Worm (Caenorhabditis elegans) whole organism, young adult: ENCODE results near the gene W03H9.1.

Experiments
- B0019.2 ChIP-seq: fragments of 200-800 bp; sonication (Bioruptor generic); conservative IDR thresholded peaks from 2 replicates; pipeline ENCODE4 v1.3.6; 2022; ENCODE audit warnings: missing genetic modification reagents, missing genetic modification characterization, missing compliant biosample characterization
- B0261.1 ChIP-seq: sonication (generic microtip); optimal IDR thresholded peaks from 2 replicates; lab custom pipeline; 2016; ENCODE audit warnings: mild to moderate bottlenecking, missing genetic modification characterization, moderate library complexity, missing compliant biosample characterization
- D2030.7 ChIP-seq: fragments of 200-800 bp; sonication (Bioruptor generic); IDR thresholded peaks from 2 replicates; pipeline ENCODE4 v1.3.6; 2022; ENCODE audit warnings: missing genetic modification reagents, missing genetic modification characterization, missing compliant biosample characterization
- F10E7.11 ChIP-seq: sonication (generic microtip); optimal IDR thresholded peaks from 2 replicates; lab custom pipeline; 2017; ENCODE audit warnings: mild to moderate bottlenecking, missing genetic modification characterization, moderate library complexity, missing compliant biosample characterization
- F39B2.1 ChIP-seq: fragments of 200-800 bp; sonication (Bioruptor generic); IDR thresholded peaks from 2 replicates; pipeline ENCODE4 v1.3.6; 2022; ENCODE audit warnings: missing genetic modification reagents, missing genetic modification characterization, missing compliant biosample characterization
- F49E8.2 ChIP-seq: sonication (generic microtip); optimal IDR thresholded peaks from 3 replicates; lab custom pipeline; 2017; ENCODE audit warnings: missing genetic modification characterization, mild to moderate bottlenecking, missing compliant biosample characterization, antibody characterized with exemption, moderate library complexity; ENCODE audit not compliant: insufficient read depth
- F57A8.1 ChIP-seq: fragments of 200-800 bp; sonication (Bioruptor generic); optimal IDR thresholded peaks from 2 replicates; lab custom pipeline; 2018; ENCODE audit warnings: mild to moderate bottlenecking, missing genetic modification characterization, moderate library complexity, missing compliant biosample characterization
- K11D2.4 ChIP-seq: fragments of 200-800 bp; sonication (Bioruptor generic); IDR thresholded peaks from 2 replicates; pipeline ENCODE4 v1.3.6; 2022; ENCODE audit warnings: missing genetic modification reagents, missing genetic modification characterization, missing compliant biosample characterization
- K12H6.12 ChIP-seq: fragments of 200-800 bp; sonication (Bioruptor generic); optimal IDR thresholded peaks from 2 replicates; lab custom pipeline; 2018; ENCODE audit warnings: mild to moderate bottlenecking, missing genetic modification characterization, missing compliant biosample characterization
- T26A5.8 ChIP-seq: sonication (generic microtip); optimal IDR thresholded peaks from 2 replicates; lab custom pipeline; 2016; ENCODE audit warnings: missing genetic modification characterization, missing compliant biosample characterization
- Y53F4B.3 ChIP-seq: fragments of 200-800 bp; sonication (Bioruptor generic); IDR thresholded peaks from 2 replicates; pipeline ENCODE4 v1.3.6; 2022; ENCODE audit warnings: missing genetic modification reagents, missing genetic modification characterization, missing compliant biosample characterization
- ZK185.1 ChIP-seq: sonication (generic microtip); optimal IDR thresholded peaks from 2 replicates; lab custom pipeline; 2016; ENCODE audit warnings: mild to moderate bottlenecking, missing genetic modification characterization, missing compliant biosample characterization; ENCODE audit not compliant: poor library complexity, severe bottlenecking
- akir-1 ChIP-seq: fragments of 200-800 bp; sonication (Bioruptor generic); optimal IDR thresholded peaks from 2 replicates; lab custom pipeline; 2018; ENCODE audit warnings: mild to moderate bottlenecking, missing genetic modification characterization, moderate library complexity, missing compliant biosample characterization
- ama-1 ChIP-seq, 3 experiments: fragments of 150-350 bp in 1 of 3; sonication (generic microtip) in 2 of 3; optimal IDR thresholded peaks; 2 replicates each; lab custom pipeline; 2014 to 2018; ENCODE audit warnings: missing biosample characterization in 2 of 3, missing genetic modification characterization in 2 of 3, missing genetic modification reagents in 2 of 3
- attf-3 ChIP-seq: fragments of 200-800 bp; sonication (Bioruptor generic); conservative IDR thresholded peaks from 2 replicates; pipeline ENCODE4 v1.3.6; 2022; ENCODE audit warnings: missing genetic modification reagents, missing genetic modification characterization, missing compliant biosample characterization
- ccch-3 ChIP-seq: fragments of 200-800 bp; sonication (Bioruptor generic); optimal IDR thresholded peaks from 2 replicates; lab custom pipeline; 2018; ENCODE audit warnings: mild to moderate bottlenecking, missing genetic modification characterization, missing compliant biosample characterization
- cebp-2 ChIP-seq: fragments of 200-800 bp; sonication (Bioruptor generic); IDR thresholded peaks from 2 replicates; pipeline ENCODE4 v1.3.6; 2022; ENCODE audit warnings: missing genetic modification characterization, missing compliant biosample characterization
- ceh-58 ChIP-seq: fragments of 200-800 bp; sonication (Bioruptor generic); IDR thresholded peaks from 2 replicates; pipeline ENCODE4 v1.3.6; 2022; ENCODE audit warnings: missing genetic modification characterization, missing compliant biosample characterization
- die-1 ChIP-seq: sonication (generic microtip); optimal IDR thresholded peaks from 2 replicates; lab custom pipeline; 2016; ENCODE audit warnings: missing genotype, mild to moderate bottlenecking, missing genetic modification characterization, missing compliant biosample characterization
- dox-1 ChIP-seq: fragments of 200-800 bp; sonication (Bioruptor generic); IDR thresholded peaks from 2 replicates; pipeline ENCODE4 v1.3.6; 2022; ENCODE audit warnings: missing genetic modification reagents, missing genetic modification characterization, missing compliant biosample characterization
- dpl-1 ChIP-seq: fragments of 150-350 bp; optimal IDR thresholded peaks from 2 replicates; lab custom pipeline; 2014; ENCODE audit warnings: missing biosample characterization, missing genetic modification reagents, missing genetic modification characterization
- efl-1 ChIP-seq: fragments of 150-350 bp; optimal IDR thresholded peaks from 2 replicates; lab custom pipeline; 2014; ENCODE audit warnings: missing biosample characterization, missing genetic modification reagents, missing genetic modification characterization
- egl-18 ChIP-seq: fragments of 200-800 bp; sonication (Bioruptor generic); IDR thresholded peaks from 2 replicates; pipeline ENCODE4 v1.3.6; 2022; ENCODE audit warnings: missing genetic modification reagents, missing genetic modification characterization, missing compliant biosample characterization
- egl-44 ChIP-seq: fragments of 200-800 bp; sonication (Bioruptor generic); IDR thresholded peaks from 2 replicates; pipeline ENCODE4 v1.3.6; 2022; ENCODE audit warnings: missing genetic modification reagents, missing genetic modification characterization, missing compliant biosample characterization
- egrh-3 ChIP-seq: fragments of 200-800 bp; sonication (Bioruptor generic); IDR thresholded peaks from 2 replicates; pipeline ENCODE4 v1.3.6; 2022; ENCODE audit warnings: missing genetic modification reagents, missing genetic modification characterization, missing compliant biosample characterization
- ekl-4 ChIP-seq: fragments of 200-800 bp; sonication (Bioruptor generic); IDR thresholded peaks from 2 replicates; pipeline ENCODE4 v1.3.6; 2022; ENCODE audit warnings: missing genetic modification reagents, missing genetic modification characterization, missing compliant biosample characterization
- him-1 ChIP-seq: sonication (generic microtip); optimal IDR thresholded peaks from 2 replicates; lab custom pipeline; 2016; ENCODE audit warnings: missing genotype, missing genetic modification reagents, missing genetic modification characterization, missing compliant biosample characterization
- hlh-12 ChIP-seq: sonication (generic microtip); optimal IDR thresholded peaks from 2 replicates; lab custom pipeline; 2016; ENCODE audit warnings: missing genetic modification characterization, missing compliant biosample characterization
- hmg-1.2 ChIP-seq: fragments of 200-800 bp; sonication (Bioruptor generic); IDR thresholded peaks from 2 replicates; pipeline ENCODE4 v1.3.6; 2022; ENCODE audit warnings: missing genetic modification reagents, missing genetic modification characterization, missing compliant biosample characterization
- hsf-1 ChIP-seq: fragments of 200-800 bp; sonication (Bioruptor generic); IDR thresholded peaks from 2 replicates; pipeline ENCODE4 v1.3.6; 2022; ENCODE audit warnings: missing genetic modification reagents, missing genetic modification characterization, missing compliant biosample characterization
- let-526 ChIP-seq: fragments of 200-800 bp; sonication (Bioruptor generic); IDR thresholded peaks from 2 replicates; pipeline ENCODE4 v1.3.6; 2022; ENCODE audit warnings: missing genetic modification reagents, missing genetic modification characterization, missing compliant biosample characterization
- lin-54 ChIP-seq: fragments of 200-800 bp; sonication (Bioruptor generic); optimal IDR thresholded peaks from 2 replicates; lab custom pipeline; 2018; ENCODE audit warnings: mild to moderate bottlenecking, missing genetic modification characterization, missing compliant biosample characterization
- lir-1 ChIP-seq: fragments of 200-800 bp; sonication (Bioruptor generic); conservative IDR thresholded peaks from 2 replicates; pipeline ENCODE4 v1.3.6; 2022; ENCODE audit warnings: missing genetic modification reagents, missing genetic modification characterization, missing compliant biosample characterization
- lsy-27 ChIP-seq: sonication (generic microtip); optimal IDR thresholded peaks from 2 replicates; lab custom pipeline; 2017; ENCODE audit warnings: missing genetic modification characterization, mild to moderate bottlenecking, missing compliant biosample characterization, antibody characterized with exemption, missing genotype, borderline replicate concordance; ENCODE audit not compliant: insufficient read depth
- madf-10 ChIP-seq: sonication (generic microtip); optimal IDR thresholded peaks from 2 replicates; lab custom pipeline; 2016; ENCODE audit warnings: mild to moderate bottlenecking, missing genetic modification characterization, missing compliant biosample characterization
- madf-3 ChIP-seq: fragments of 200-800 bp; sonication (Bioruptor generic); IDR thresholded peaks from 2 replicates; pipeline ENCODE4 v1.3.6; 2022; ENCODE audit warnings: missing genetic modification reagents, missing genetic modification characterization, missing compliant biosample characterization
- mel-28 ChIP-seq: sonication (generic microtip); optimal IDR thresholded peaks from 2 replicates; lab custom pipeline; 2016; ENCODE audit warnings: borderline replicate concordance, mild to moderate bottlenecking, missing genetic modification characterization, missing compliant biosample characterization
- mxl-1 ChIP-seq: sonication (generic microtip); optimal IDR thresholded peaks from 2 replicates; lab custom pipeline; 2016; ENCODE audit warnings: missing genetic modification characterization, missing compliant biosample characterization
- nfyb-1 ChIP-seq: fragments of 200-800 bp; sonication (Bioruptor generic); IDR thresholded peaks from 2 replicates; pipeline ENCODE4 v1.3.6; 2022; ENCODE audit warnings: missing genetic modification reagents, missing genetic modification characterization, missing compliant biosample characterization
- nhr-179 ChIP-seq: sonication (generic microtip); optimal IDR thresholded peaks from 2 replicates; lab custom pipeline; 2016; ENCODE audit warnings: mild to moderate bottlenecking, missing genetic modification characterization, missing compliant biosample characterization
- nhr-80 ChIP-seq: sonication (generic microtip); optimal IDR thresholded peaks from 2 replicates; lab custom pipeline; 2016; ENCODE audit warnings: missing genetic modification characterization, missing compliant biosample characterization
- nhr-90 ChIP-seq: sonication (generic microtip); optimal IDR thresholded peaks from 2 replicates; lab custom pipeline; 2016; ENCODE audit warnings: missing genotype, mild to moderate bottlenecking, missing genetic modification characterization, missing compliant biosample characterization
- unc-130 ChIP-seq: sonication (generic microtip); optimal IDR thresholded peaks from 2 replicates; lab custom pipeline; 2016; ENCODE audit warnings: missing genetic modification reagents, missing genetic modification characterization, missing compliant biosample characterization
- unc-62 ChIP-seq: fragments of 150-350 bp; optimal IDR thresholded peaks from 2 replicates; lab custom pipeline; 2014; ENCODE audit warnings: missing biosample characterization, missing genetic modification reagents, missing genetic modification characterization
- zfh-2 ChIP-seq: fragments of 200-800 bp; sonication (Bioruptor generic); conservative IDR thresholded peaks from 2 replicates; pipeline ENCODE4 v1.3.6; 2022; ENCODE audit warnings: missing genetic modification reagents, missing genetic modification characterization, missing compliant biosample characterization
- ztf-25 ChIP-seq: fragments of 200-800 bp; sonication (Bioruptor generic); IDR thresholded peaks from 2 replicates; pipeline ENCODE4 v1.3.6; 2022; ENCODE audit warnings: missing genetic modification reagents, missing genetic modification characterization, missing compliant biosample characterization
- ztf-28 ChIP-seq: fragments of 200-800 bp; sonication (Bioruptor generic); IDR thresholded peaks from 2 replicates; pipeline ENCODE4 v1.3.6; 2022; ENCODE audit warnings: missing genetic modification reagents, missing genetic modification characterization, missing compliant biosample characterization

Gene W03H9.1

ce11 chrII:14154357-14154756 lies 4.4 kb upstream of the W03H9.1 start, which contains the start of gene Y48B6A.1 (continued):
- no peak for TF ChIP-seq hlh-12 (tag; lab: Kevin White, UChicago)
- TF ChIP-seq nhr-179: no peak
- peak; percentile 93 for TF ChIP-seq unc-130 (GFP tag; lab: Kevin White, UChicago)
- no peak for TF ChIP-seq unc-62
- no peak for TF ChIP-seq mel-28 (tag; lab: Kevin White, UChicago)
- TF ChIP-seq mxl-1 (tag; lab: Kevin White, UChicago): no peak
- peak; percentile 52 for TF ChIP-seq him-1 (tag; lab: Kevin White, UChicago)
- TF ChIP-seq lin-54 (GFP tag; lab: Kevin White, UChicago): peak; percentile 87
- TF ChIP-seq T26A5.8 (tag; lab: Kevin White, UChicago): no peak
- TF ChIP-seq ccch-3 (GFP tag; lab: Kevin White, UChicago): peak; percentile 80
- TF ChIP-seq F57A8.1: peak; percentile 36
- peak; percentile 89 for TF ChIP-seq ekl-4
- peak; percentile 65 for TF ChIP-seq efl-1 (GFP tag; lab: Kevin White, UChicago)
- TF ChIP-seq B0261.1 (tag; lab: Kevin White, UChicago): peak; percentile 16
- TF ChIP-seq ama-1 (optimal IDR thresholded peaks at IDR 0.05; lab: Kevin White, UChicago): no peak
- TF ChIP-seq ama-1 (GFP tag; optimal IDR thresholded peaks at IDR 0.05; lab: Kevin White, UChicago): no peak
- peak; percentile 2 for TF ChIP-seq die-1 (tag; lab: Kevin White, UChicago)
- peak; percentile 49; the same call in 1 of the 2 replicates for TF ChIP-seq hsf-1
- peak; percentile 92 for TF ChIP-seq F49E8.2 (tag; lab: Kevin White, UChicago)
- TF ChIP-seq F10E7.11: no peak
- TF ChIP-seq F39B2.1 (GFP tag; lab: Robert Waterston, UW): no peak
- no peak for TF ChIP-seq lsy-27
- peak; percentile 81 for TF ChIP-seq lir-1 (GFP tag; lab: Robert Waterston, UW)
- TF ChIP-seq dpl-1 (GFP tag; lab: Kevin White, UChicago): peak; percentile 65
- no peak for TF ChIP-seq ceh-58 (GFP tag; lab: Robert Waterston, UW)
- no peak for TF ChIP-seq egl-18 (GFP tag; lab: Robert Waterston, UW)
- TF ChIP-seq cebp-2 (GFP tag; lab: Robert Waterston, UW): no peak
- TF ChIP-seq K11D2.4 (GFP tag; lab: Robert Waterston, UW): peak; percentile 86
- peak; percentile 96 for TF ChIP-seq ztf-28
- TF ChIP-seq nhr-90: no peak
- 0 out of 2 replicates have a peak, but pooled peaks have one; percentile 40 for TF ChIP-seq nfyb-1 (GFP tag; lab: Robert Waterston, UW)

- TF ChIP-seq ZK185.1 (tag; lab: Kevin White, UChicago) (no peak), egrh-3 (peak; percentile 62; the same call in 1 of the 2 replicates), zfh-2 (GFP tag; lab: Robert Waterston, UW) (peak; percentile 80), T26A5.8 (tag; lab: Kevin White, UChicago) (no peak)
Observed at ce11 chrII:14152274-14152673, 2.3 kb upstream of the W03H9.1 start.

DNA sequence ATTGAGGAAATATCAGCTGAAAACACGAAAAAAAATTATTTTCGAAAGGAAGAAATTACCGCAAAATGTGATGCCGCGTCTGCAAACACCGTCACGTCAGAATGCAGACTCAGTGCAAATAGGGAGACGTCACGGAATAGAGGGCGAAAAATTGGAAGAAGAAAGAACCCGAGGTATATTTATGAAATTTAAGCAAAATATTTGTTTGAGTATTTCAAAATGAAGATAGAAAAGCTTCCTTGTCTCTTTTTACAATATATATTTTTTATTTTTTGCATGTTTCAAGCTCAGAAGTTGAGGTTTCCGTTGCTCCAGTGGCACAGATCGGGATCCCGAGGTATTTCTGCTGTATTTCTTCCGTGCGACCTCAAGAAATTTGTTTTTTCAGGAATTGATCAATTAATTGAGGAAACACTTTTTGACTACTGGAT lies 6.1 kb downstream of the W03H9.1 start, which contains the start of gene W03H9.2:
TSS of gene W03H9.2 (minus strand) at position 32 of the 431 bp plus-strand sequence.
- TF ChIP-seq D2030.7 (GFP tag; lab: Robert Waterston, UW): no peak
- TF ChIP-seq hsf-1: no peak
- TF ChIP-seq ztf-25 (GFP tag; lab: Robert Waterston, UW): no peak
- peak; percentile 67 for TF ChIP-seq madf-10 (tag; lab: Kevin White, UChicago)
- TF ChIP-seq attf-3 (GFP tag; lab: Robert Waterston, UW): no peak
- TF ChIP-seq lir-1 (GFP tag; lab: Robert Waterston, UW): peak; percentile 30; the same call in 1 of the 2 replicates
- TF ChIP-seq nhr-80 (tag; lab: Kevin White, UChicago): peak; percentile 3
- TF ChIP-seq Y53F4B.3 (GFP tag; lab: Robert Waterston, UW): no peak
- TF ChIP-seq dox-1: peak; percentile 79
- TF ChIP-seq egl-44 (GFP tag; lab: Robert Waterston, UW): no peak
- no peak for TF ChIP-seq B0019.2 (GFP tag; lab: Robert Waterston, UW)
- no peak for TF ChIP-seq madf-3
- TF ChIP-seq lin-54 (GFP tag; lab: Kevin White, UChicago): peak; percentile 19
- TF ChIP-seq akir-1 (GFP tag; lab: Kevin White, UChicago): peak; percentile 34
- 0 out of 2 replicates have a peak, but pooled peaks have one; percentile 10 for TF ChIP-seq let-526 (GFP tag; lab: Robert Waterston, UW)
- no peak; the same call in 1 of the 2 replicates for TF ChIP-seq hmg-1.2 (GFP tag; lab: Robert Waterston, UW)
- TF ChIP-seq nfyb-1 (GFP tag; lab: Robert Waterston, UW): no peak
- peak; percentile 74 for TF ChIP-seq K12H6.12
